Worm (Caenorhabditis elegans) whole organism, L2 larva: ENCODE data around the gene W06G6.15.

Experiments
- ZK546.5 ChIP-seq: sonication (generic microtip); optimal IDR thresholded peaks from 2 replicates; lab custom pipeline; 2017; ENCODE audit warnings: missing biosample characterization, missing genetic modification characterization
- aly-2 ChIP-seq: fragments of 150-350 bp; optimal IDR thresholded peaks from 2 replicates; lab custom pipeline; 2014; ENCODE audit warnings: missing biosample characterization, missing genetic modification characterization
- ceh-82 ChIP-seq: fragments of 150-350 bp; optimal IDR thresholded peaks from 2 replicates; lab custom pipeline; 2014; ENCODE audit warnings: missing biosample characterization, missing genetic modification characterization
- gmeb-1 ChIP-seq: fragments of 150-350 bp; optimal IDR thresholded peaks from 2 replicates; lab custom pipeline; 2014; ENCODE audit warnings: missing biosample characterization, missing genetic modification characterization
- lin-39 ChIP-seq: fragments of 150-350 bp; optimal IDR thresholded peaks from 2 replicates; lab custom pipeline; 2014; ENCODE audit warnings: missing biosample characterization, missing genetic modification reagents, missing genetic modification characterization
- mdl-1 ChIP-seq, 2 experiments: fragments of 150-350 bp in 1 of 2; sonication (generic microtip) in 1 of 2; optimal IDR thresholded peaks; 2 replicates each; lab custom pipeline; 2017; ENCODE audit warnings: missing biosample characterization in 2 of 2, missing genetic modification characterization in 2 of 2
- nhr-129 ChIP-seq: fragments of 150-350 bp; optimal IDR thresholded peaks from 2 replicates; lab custom pipeline; 2014; ENCODE audit warnings: missing biosample characterization, missing genetic modification characterization
- nhr-6 ChIP-seq: fragments of 150-350 bp; optimal IDR thresholded peaks from 2 replicates; lab custom pipeline; 2014; ENCODE audit warnings: missing biosample characterization, missing genetic modification characterization
- ztf-11 ChIP-seq: sonication (generic microtip); optimal IDR thresholded peaks from 2 replicates; lab custom pipeline; 2017; ENCODE audit warnings: missing biosample characterization, missing genetic modification characterization

- TF ChIP-seq mdl-1 (tag; optimal IDR thresholded peaks at IDR 0.05; lab: Kevin White, UChicago) = no peak
- TF ChIP-seq ceh-82 = no peak
- no peak for TF ChIP-seq nhr-6 (tag; lab: Kevin White, UChicago)
- no peak for TF ChIP-seq nhr-129 (tag; lab: Kevin White, UChicago)
- TF ChIP-seq ZK546.5 (tag; lab: Kevin White, UChicago) = no peak
- no peak for TF ChIP-seq gmeb-1 (tag; lab: Kevin White, UChicago)
- no peak for TF ChIP-seq ztf-11 (tag; lab: Kevin White, UChicago)
- TF ChIP-seq aly-2 (tag; lab: Kevin White, UChicago) = no peak
- no peak for TF ChIP-seq lin-39
Measured at ce11 chrV:16685725-16686124, 31.4 kb downstream of the W06G6.15 start, which contains the start of gene srw-43.
